Fruit fly (Drosophila melanogaster) whole organism, pupa: ENCODE measurements around the gene HDAC1.

Source experiments
- CG10348 ChIP-seq: fragments of 200-800 bp; sonication (Bioruptor generic); IDR thresholded peaks from 2 replicates; pipeline ENCODE4 v1.3.6; 2022; ENCODE audit warnings: missing biosample characterization, missing genetic modification characterization
- CG12605 ChIP-seq: fragments of 200-800 bp; sonication (Bioruptor generic); IDR thresholded peaks from 2 replicates; pipeline ENCODE4 v1.3.6; 2022; ENCODE audit warnings: missing biosample characterization, missing genetic modification characterization
- CG13204 ChIP-seq: fragments of 200-800 bp; sonication (Bioruptor generic); optimal IDR thresholded peaks from 2 replicates; lab custom pipeline; 2018; ENCODE audit warnings: missing biosample characterization, mild to moderate bottlenecking, missing genetic modification characterization, moderate library complexity
- CG14655 ChIP-seq: fragments of 200-800 bp; sonication (Bioruptor generic); optimal IDR thresholded peaks from 3 replicates; lab custom pipeline; 2017; ENCODE audit warnings: mild to moderate bottlenecking, missing biosample characterization, missing genetic modification reagents, missing genetic modification characterization
- CG15710 ChIP-seq: fragments of 200-800 bp; sonication (Bioruptor generic); optimal IDR thresholded peaks from 2 replicates; lab custom pipeline; 2018; ENCODE audit warnings: missing biosample characterization, mild to moderate bottlenecking, missing genetic modification characterization, moderate library complexity
- CG17806 ChIP-seq: fragments of 200-800 bp; sonication (Bioruptor generic); optimal IDR thresholded peaks from 2 replicates; lab custom pipeline; 2018; ENCODE audit warnings: missing biosample characterization, mild to moderate bottlenecking, missing genetic modification characterization, moderate library complexity
- CG32121 ChIP-seq: fragments of 200-800 bp; sonication (Bioruptor generic); IDR thresholded peaks from 2 replicates; pipeline ENCODE4 v1.3.6; 2022; ENCODE audit warnings: missing biosample characterization, missing genetic modification characterization
- CG34367 ChIP-seq: fragments of 200-800 bp; sonication (Bioruptor generic); optimal IDR thresholded peaks from 2 replicates; lab custom pipeline; 2018; ENCODE audit warnings: missing biosample characterization, mild to moderate bottlenecking, missing genetic modification characterization
- CG4496 ChIP-seq: fragments of 200-800 bp; sonication (Bioruptor generic); IDR thresholded peaks from 3 replicates; pipeline ENCODE4 v1.3.6; 2022; ENCODE audit warnings: missing biosample characterization, missing genetic modification characterization
- CG8159 ChIP-seq: fragments of 200-800 bp; sonication (Bioruptor generic); optimal IDR thresholded peaks from 3 replicates; lab custom pipeline; 2018; ENCODE audit warnings: missing biosample characterization, mild to moderate bottlenecking, missing genetic modification characterization, moderate library complexity
- CG8301 ChIP-seq: fragments of 200-800 bp; sonication (Bioruptor generic); optimal IDR thresholded peaks from 2 replicates; lab custom pipeline; 2018; ENCODE audit warnings: missing biosample characterization, mild to moderate bottlenecking, missing genetic modification characterization
- CG9948 ChIP-seq: fragments of 200-800 bp; sonication (Bioruptor generic); optimal IDR thresholded peaks from 2 replicates; lab custom pipeline; 2018; ENCODE audit warnings: missing biosample characterization, mild to moderate bottlenecking, missing genetic modification characterization, moderate library complexity
- D1 ChIP-seq: fragments of 200-800 bp; sonication (Bioruptor generic); optimal IDR thresholded peaks from 2 replicates; lab custom pipeline; 2018; ENCODE audit warnings: missing biosample characterization, mild to moderate bottlenecking, missing genetic modification characterization, moderate library complexity
- EcR ChIP-seq: fragments of 200-800 bp; sonication (Bioruptor generic); optimal IDR thresholded peaks from 3 replicates; lab custom pipeline; 2019; ENCODE audit warnings: missing biosample characterization, missing genetic modification characterization, mild to moderate bottlenecking, moderate library complexity, missing genetic modification reagents
- Ets98B ChIP-seq: fragments of 200-800 bp; sonication (Bioruptor generic); IDR thresholded peaks from 2 replicates; pipeline ENCODE4 v1.3.6; 2022; ENCODE audit warnings: missing biosample characterization, missing genetic modification characterization
- Pif1A ChIP-seq: fragments of 200-800 bp; sonication (Bioruptor generic); optimal IDR thresholded peaks from 3 replicates; lab custom pipeline; 2016; ENCODE audit warnings: missing biosample characterization, missing genetic modification characterization
- Pif1B ChIP-seq: fragments of 200-800 bp; sonication (Bioruptor generic); optimal IDR thresholded peaks from 3 replicates; lab custom pipeline; 2016; ENCODE audit warnings: missing biosample characterization, missing genetic modification characterization
- Snoo ChIP-seq: fragments of 200-800 bp; sonication (Bioruptor generic); optimal IDR thresholded peaks from 3 replicates; lab custom pipeline; 2017; ENCODE audit warnings: missing biosample characterization, mild to moderate bottlenecking, missing genetic modification characterization, inconsistent platforms
- fd96Ca ChIP-seq: fragments of 200-800 bp; sonication (Bioruptor generic); IDR thresholded peaks from 3 replicates; pipeline ENCODE4 v1.3.6; 2022; ENCODE audit warnings: missing biosample characterization, missing genetic modification characterization
- gl ChIP-seq: fragments of 200-800 bp; sonication (Bioruptor generic); optimal IDR thresholded peaks from 2 replicates; lab custom pipeline; 2018; ENCODE audit warnings: missing biosample characterization, mild to moderate bottlenecking, missing genetic modification characterization
- rn ChIP-seq: fragments of 200-800 bp; sonication (Bioruptor generic); IDR thresholded peaks from 2 replicates; pipeline ENCODE4 v1.3.6; 2022; ENCODE audit warnings: missing biosample characterization, missing genetic modification characterization

HDAC1 gene

dm6 chr3L:4611311-4611710 lies 15.2 kb upstream of the HDAC1 start:
- 0 out of 2 replicates have a peak, but pooled peaks have one; percentile 33 for TF ChIP-seq CG10348 (GFP tag; lab: Robert Waterston, UW)
- TF ChIP-seq CG15710: peak; percentile 86
- peak; percentile 84 for TF ChIP-seq CG8159 (tag; lab: Kevin White, UChicago)
- TF ChIP-seq CG34367 (tag; lab: Kevin White, UChicago): peak; percentile 82
- peak; percentile 89 for TF ChIP-seq Pif1A
- peak; percentile 80 for TF ChIP-seq rn (GFP tag; lab: Robert Waterston, UW)
- peak; percentile 79 for TF ChIP-seq CG14655
- peak; percentile 69 for TF ChIP-seq Snoo
- TF ChIP-seq CG9948 (tag; lab: Kevin White, UChicago): peak; percentile 77
- TF ChIP-seq CG32121 (GFP tag; lab: Robert Waterston, UW): peak; percentile 92
- TF ChIP-seq Pif1B: peak; percentile 81
- TF ChIP-seq CG13204 (GFP tag; lab: Kevin White, UChicago): peak; percentile 63
- TF ChIP-seq EcR (GFP tag; lab: Kevin White, UChicago): peak; percentile 15
- peak; percentile 77 for TF ChIP-seq gl (tag; lab: Kevin White, UChicago)
- peak; percentile 27 for TF ChIP-seq D1
- peak; percentile 83 for TF ChIP-seq CG17806
- TF ChIP-seq CG4496 (GFP tag; lab: Robert Waterston, UW): peak; percentile 96
- peak; percentile 92 for TF ChIP-seq Ets98B (GFP tag; lab: Robert Waterston, UW)
- TF ChIP-seq CG8301 (tag; lab: Kevin White, UChicago): peak; percentile 83
- TF ChIP-seq CG12605 (GFP tag; lab: Robert Waterston, UW): peak; percentile 84
- peak; percentile 92 for TF ChIP-seq fd96Ca

DNA sequence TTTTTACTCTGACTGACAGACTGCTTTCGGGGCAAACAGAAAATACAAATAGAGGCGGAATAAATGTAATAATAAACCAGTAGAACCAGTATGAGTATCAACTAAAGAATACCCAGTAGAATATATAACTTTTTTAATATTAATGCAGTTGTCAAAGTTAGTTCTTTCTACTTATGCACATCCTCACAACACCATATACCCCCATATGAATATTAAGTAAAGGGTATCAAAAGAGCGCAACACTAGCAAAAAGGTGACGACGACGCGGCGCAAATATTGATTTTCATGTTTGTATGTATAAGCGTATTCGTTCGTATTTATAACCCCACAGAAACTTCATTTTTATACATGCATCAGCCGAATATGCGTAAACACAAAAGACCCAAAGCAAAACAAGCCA lies 13.5 kb upstream of the HDAC1 start:
- TF ChIP-seq fd96Ca (peak; percentile 76; the same call in 2 of the 3 replicates), CG4496 (GFP tag; lab: Robert Waterston, UW) (peak; percentile 91), rn (GFP tag; lab: Robert Waterston, UW) (peak; percentile 59), Pif1B (peak; percentile 87), CG14655 (peak; percentile 78), CG17806 (peak; percentile 78), EcR (GFP tag; lab: Kevin White, UChicago) (peak; percentile 28), CG15710 (peak; percentile 81), CG8301 (tag; lab: Kevin White, UChicago) (peak; percentile 76), CG9948 (tag; lab: Kevin White, UChicago) (peak; percentile 78), gl (tag; lab: Kevin White, UChicago) (peak; percentile 75), Ets98B (GFP tag; lab: Robert Waterston, UW) (peak; percentile 90), CG32121 (GFP tag; lab: Robert Waterston, UW) (peak; percentile 87), CG13204 (GFP tag; lab: Kevin White, UChicago) (no peak), CG8159 (tag; lab: Kevin White, UChicago) (peak; percentile 85), CG12605 (GFP tag; lab: Robert Waterston, UW) (peak; percentile 69), Pif1A (peak; percentile 91), CG10348 (GFP tag; lab: Robert Waterston, UW) (peak; percentile 48; the same call in 1 of the 2 replicates), Snoo (peak; percentile 85), D1 (peak; percentile 59), CG34367 (tag; lab: Kevin White, UChicago) (peak; percentile 65)
- TF ChIP-seq, all 21 proteins: peak for 20

DNA sequence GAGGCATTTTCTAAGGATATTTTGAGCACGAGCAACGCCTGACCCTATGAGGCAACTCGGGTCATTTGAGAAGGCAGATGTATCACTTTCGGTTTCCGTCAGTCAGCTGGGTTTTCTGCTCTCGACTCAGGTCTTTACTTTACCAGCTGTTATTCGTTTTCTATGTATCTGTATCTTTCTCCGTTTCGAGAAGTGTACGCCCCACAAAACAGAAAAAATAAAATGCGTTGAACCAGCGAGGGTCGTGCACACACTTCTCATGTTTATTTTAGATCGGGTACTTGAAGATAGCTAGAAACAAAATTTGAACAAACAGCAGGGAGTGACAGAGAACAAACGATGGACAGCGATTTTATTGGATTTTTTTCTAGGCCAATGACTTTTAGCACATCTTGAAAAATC lies 12.7 kb upstream of the HDAC1 start:
- TF ChIP-seq CG17806 (no peak), CG32121 (GFP tag; lab: Robert Waterston, UW) (no peak), D1 (no peak), CG14655 (no peak), Ets98B (GFP tag; lab: Robert Waterston, UW) (no peak), CG8159 (tag; lab: Kevin White, UChicago) (no peak), CG13204 (GFP tag; lab: Kevin White, UChicago) (no peak), CG12605 (GFP tag; lab: Robert Waterston, UW) (no peak), CG10348 (GFP tag; lab: Robert Waterston, UW) (no peak), CG15710 (no peak), Pif1B (no peak), rn (GFP tag; lab: Robert Waterston, UW) (no peak), fd96Ca (no peak), CG34367 (tag; lab: Kevin White, UChicago) (no peak)

DNA sequence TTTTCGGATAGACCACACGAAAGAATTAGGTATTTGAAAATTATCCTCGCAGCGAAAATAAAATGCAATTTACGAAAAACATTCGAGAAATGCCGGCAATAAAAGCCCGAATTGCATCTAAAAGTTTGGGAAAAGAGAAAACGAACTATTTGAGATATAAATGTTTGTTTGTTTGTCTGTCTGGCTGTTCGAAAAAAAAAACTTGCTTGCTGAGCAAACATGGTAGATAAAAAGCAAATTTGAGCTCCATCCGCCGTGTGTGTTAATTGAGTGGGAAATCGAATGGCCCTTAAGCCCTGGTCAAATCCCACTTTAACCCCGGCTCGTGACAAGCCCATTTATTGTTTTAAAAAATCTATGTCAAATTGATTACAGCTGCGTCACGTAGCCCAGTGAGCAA lies 11.5 kb upstream of the HDAC1 start:
- TF ChIP-seq fd96Ca: no peak
- no peak for TF ChIP-seq Pif1A
- no peak for TF ChIP-seq CG8301 (tag; lab: Kevin White, UChicago)

DNA sequence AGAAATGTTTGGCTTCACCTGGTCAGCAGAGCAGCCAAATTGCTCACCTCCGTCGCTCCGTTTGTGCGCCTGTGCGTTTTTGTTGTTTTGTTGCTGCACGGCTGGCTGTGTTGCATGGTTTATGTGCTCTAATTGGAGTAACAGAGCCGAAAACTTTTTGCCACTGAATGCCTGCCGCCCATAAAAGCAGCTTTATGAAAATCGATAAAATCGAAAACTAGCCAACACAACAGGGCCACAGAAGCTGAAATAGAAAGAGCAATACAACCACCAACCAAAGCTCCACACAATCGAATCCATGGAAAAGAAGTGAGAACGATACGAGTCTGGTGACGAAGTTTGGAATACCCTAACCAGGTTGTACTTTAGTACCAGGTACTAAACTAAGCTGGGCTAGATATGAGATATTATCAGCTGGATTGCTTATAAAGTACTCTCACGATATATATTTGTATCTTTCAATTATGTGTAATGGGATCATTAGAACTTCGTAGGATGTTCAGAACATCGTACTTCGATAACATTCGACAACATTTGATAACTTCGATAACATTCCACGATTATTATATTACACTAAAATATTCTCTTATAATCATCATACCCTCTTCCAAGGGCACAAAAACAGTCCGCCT lies 7.6 kb upstream of the HDAC1 start:
- TF ChIP-seq Ets98B (GFP tag; lab: Robert Waterston, UW) (no peak), CG8301 (tag; lab: Kevin White, UChicago) (peak; percentile 8), CG32121 (GFP tag; lab: Robert Waterston, UW) (no peak), CG17806 (no peak), CG14655 (no peak), CG8159 (tag; lab: Kevin White, UChicago) (peak; percentile 23)

DNA sequence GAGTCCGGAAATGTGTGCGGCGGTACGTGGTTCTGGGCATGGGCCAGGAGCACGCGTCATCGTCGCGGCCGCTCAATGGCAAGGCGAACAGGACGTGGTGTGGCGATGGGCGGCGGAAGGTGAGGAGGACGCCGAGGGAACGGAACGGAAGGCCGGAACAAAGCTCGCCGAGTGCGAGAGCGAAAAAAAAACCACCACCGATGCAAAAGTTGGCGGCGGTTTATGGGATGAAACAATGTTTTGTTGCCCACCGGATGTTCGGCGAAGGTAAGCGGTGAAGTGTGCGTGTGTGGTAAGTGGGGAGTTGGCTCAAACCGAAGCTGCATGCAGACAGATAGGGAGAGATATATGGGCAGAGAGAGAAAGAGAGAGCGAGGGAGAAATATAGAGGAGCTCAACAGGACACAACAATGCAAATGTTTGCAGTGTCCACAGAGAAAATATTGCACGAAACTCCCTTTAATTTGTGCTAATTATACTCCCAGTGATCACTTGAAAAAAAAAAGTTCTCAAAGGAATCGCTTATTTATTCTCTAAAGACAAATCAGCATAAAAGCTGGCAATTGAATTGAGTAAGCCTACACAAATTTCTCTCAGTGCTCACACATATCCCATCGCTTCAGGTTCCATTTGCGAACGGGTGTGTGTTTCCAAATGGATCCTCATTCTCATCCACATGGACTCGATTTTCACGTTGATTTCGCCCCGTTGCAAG lies 6.9 kb upstream of the HDAC1 start:
- TF ChIP-seq EcR (GFP tag; lab: Kevin White, UChicago) (no peak), CG12605 (GFP tag; lab: Robert Waterston, UW) (peak; percentile 53; the same call in 1 of the 2 replicates), CG17806 (peak; percentile 63), CG9948 (tag; lab: Kevin White, UChicago) (peak; percentile 66), Pif1A (peak; percentile 61), CG32121 (GFP tag; lab: Robert Waterston, UW) (0 out of 2 replicates have a peak, but pooled peaks have one; percentile 19), Ets98B (GFP tag; lab: Robert Waterston, UW) (peak; percentile 22; the same call in 1 of the 2 replicates), Pif1B (peak; percentile 29), fd96Ca (peak; percentile 30; the same call in 1 of the 3 replicates), CG34367 (tag; lab: Kevin White, UChicago) (peak; percentile 43), CG15710 (peak; percentile 63), gl (tag; lab: Kevin White, UChicago) (peak; percentile 3), CG13204 (GFP tag; lab: Kevin White, UChicago) (peak; percentile 64), CG14655 (peak; percentile 46), D1 (no peak), CG8159 (tag; lab: Kevin White, UChicago) (peak; percentile 67), CG4496 (GFP tag; lab: Robert Waterston, UW) (no peak; the same call in 2 of the 3 replicates), Snoo (peak; percentile 48), rn (GFP tag; lab: Robert Waterston, UW) (no peak), CG10348 (GFP tag; lab: Robert Waterston, UW) (no peak), CG8301 (tag; lab: Kevin White, UChicago) (peak; percentile 29)
- TF ChIP-seq, all 21 proteins: peak for 16
